Worm (Caenorhabditis elegans) whole organism, L4 larva: ENCODE data around the gene nhr-19.

Source experiments
- R02D3.7 ChIP-seq: fragments of 150-350 bp; sonication (generic microtip); optimal IDR thresholded peaks from 3 replicates; lab custom pipeline; 2014; ENCODE audit warnings: missing biosample characterization, missing genetic modification characterization
- aly-2 ChIP-seq: sonication (generic microtip); optimal IDR thresholded peaks from 2 replicates; lab custom pipeline; 2018; ENCODE audit warnings: missing biosample characterization, missing genetic modification characterization
- egl-27 ChIP-seq: sonication (generic microtip); optimal IDR thresholded peaks from 3 replicates; lab custom pipeline; 2017; ENCODE audit warnings: missing biosample characterization, missing genetic modification reagents, missing genetic modification characterization
- egl-43 ChIP-seq: fragments of 200-800 bp; sonication (Bioruptor generic); IDR thresholded peaks from 2 replicates; pipeline ENCODE4 v1.3.6; 2022; ENCODE audit warnings: missing genetic modification reagents, missing genetic modification characterization, missing compliant biosample characterization
- nhr-10 ChIP-seq: fragments of 150-350 bp; optimal IDR thresholded peaks from 2 replicates; lab custom pipeline; 2014; ENCODE audit warnings: missing biosample characterization, missing genetic modification characterization
- nhr-28 ChIP-seq: fragments of 150-350 bp; optimal IDR thresholded peaks from 2 replicates; lab custom pipeline; 2014; ENCODE audit warnings: missing biosample characterization, missing genetic modification characterization
- nhr-48 ChIP-seq: sonication (generic microtip); optimal IDR thresholded peaks from 2 replicates; lab custom pipeline; 2016; ENCODE audit warnings: mild to moderate bottlenecking, missing genetic modification characterization, missing compliant biosample characterization
- set-16 ChIP-seq: fragments of 200-800 bp; sonication (Bioruptor generic); IDR thresholded peaks from 2 replicates; pipeline ENCODE4 v1.3.6; 2022; ENCODE audit warnings: missing genetic modification reagents, missing genetic modification characterization, missing compliant biosample characterization
- skn-1 ChIP-seq: fragments of 150-350 bp; optimal IDR thresholded peaks from 2 replicates; lab custom pipeline; 2014; ENCODE audit warnings: missing biosample characterization, missing genetic modification characterization
- snpc-4 ChIP-seq: fragments of 150-350 bp; optimal IDR thresholded peaks from 2 replicates; lab custom pipeline; 2014; ENCODE audit warnings: missing biosample characterization, missing genetic modification characterization
- zip-2 ChIP-seq: fragments of 150-350 bp; optimal IDR thresholded peaks from 2 replicates; lab custom pipeline; 2014; ENCODE audit warnings: missing biosample characterization, missing genetic modification characterization

DNA sequence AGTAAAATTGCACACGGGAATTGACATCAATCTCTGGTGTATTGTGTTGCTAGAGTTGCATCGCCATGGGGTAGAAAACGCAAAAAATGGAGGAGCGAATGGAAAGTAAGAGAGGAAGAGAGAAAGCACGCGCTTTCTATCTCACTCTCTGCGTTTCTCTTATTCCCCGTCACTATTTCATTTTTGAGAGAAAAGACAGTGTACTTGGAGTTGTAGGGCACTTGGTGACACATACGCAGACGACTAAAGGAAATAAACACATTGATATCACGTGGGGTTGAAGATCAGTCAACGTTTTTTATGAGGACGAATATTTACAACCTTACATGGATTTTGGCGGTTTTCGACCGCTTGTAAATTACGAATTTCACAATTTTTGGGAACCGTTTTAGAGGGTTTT is 1.9 kb downstream of the nhr-19 start:
- TF ChIP-seq egl-43 (GFP tag; lab: Robert Waterston, UW) = no peak
- no peak for TF ChIP-seq set-16
- peak; percentile 99 for TF ChIP-seq nhr-28 (tag; lab: Kevin White, UChicago)
- TF ChIP-seq nhr-10 (tag; lab: Kevin White, UChicago) = peak; percentile 94
- TF ChIP-seq R02D3.7 (tag; lab: Kevin White, UChicago) = no peak
- TF ChIP-seq egl-27 = no peak
- TF ChIP-seq snpc-4 (tag; lab: Kevin White, UChicago) = no peak
- TF ChIP-seq zip-2 (tag; lab: Kevin White, UChicago) = peak; percentile 37
- no peak for TF ChIP-seq skn-1 (tag; lab: Kevin White, UChicago)
- no peak for TF ChIP-seq aly-2
- TF ChIP-seq nhr-48 (tag; lab: Kevin White, UChicago) = peak; percentile 97
